Fruit fly (Drosophila melanogaster) whole organism, wandering third instar larva: ENCODE measurements around the gene Shmt.

Source experiments
- Abd-B ChIP-seq: fragments of >200 bp; optimal IDR thresholded peaks from 2 replicates; lab custom pipeline; 2017; ENCODE audit warnings: missing biosample characterization, missing genetic modification characterization
- CG32264 ChIP-seq: fragments of 200-800 bp; sonication (Bioruptor generic); optimal IDR thresholded peaks from 2 replicates; lab custom pipeline; 2016; ENCODE audit warnings: missing biosample characterization, missing genetic modification characterization
- CrebA ChIP-seq: fragments of 200-800 bp; sonication (Bioruptor generic); optimal IDR thresholded peaks from 2 replicates; lab custom pipeline; 2016; ENCODE audit warnings: missing biosample characterization, mild to moderate bottlenecking, missing genetic modification characterization, borderline replicate concordance
- Dfd ChIP-seq: fragments of >200 bp; optimal IDR thresholded peaks from 2 replicates; lab custom pipeline; 2017; ENCODE audit warnings: missing biosample characterization, missing genetic modification characterization
- Dif ChIP-seq: fragments of 200-275, 200-300 bp; sonication (Bioruptor generic); optimal IDR thresholded peaks from 2 replicates; lab custom pipeline; 2018; ENCODE audit warnings: missing biosample characterization, missing genetic modification characterization; ENCODE audit not compliant: partially characterized antibody
- GATAd ChIP-seq: sonication (Bioruptor generic); optimal IDR thresholded peaks from 2 replicates; lab custom pipeline; 2016; ENCODE audit warnings: missing biosample characterization, missing genetic modification characterization
- HLH106 ChIP-seq: fragments of 200-800 bp; optimal IDR thresholded peaks from 3 replicates; lab custom pipeline; 2019; ENCODE audit warnings: missing biosample characterization, mild to moderate bottlenecking, missing genetic modification characterization, moderate library complexity
- Hnf4 ChIP-seq: fragments of 200-800 bp; sonication (Bioruptor generic); optimal IDR thresholded peaks from 2 replicates; lab custom pipeline; 2016; ENCODE audit warnings: missing biosample characterization, mild to moderate bottlenecking, missing genetic modification characterization
- Hr78 ChIP-seq: fragments of >200 bp; optimal IDR thresholded peaks from 2 replicates; lab custom pipeline; 2017; ENCODE audit warnings: missing biosample characterization, missing genetic modification characterization
- Hr83 ChIP-seq: fragments of 200-300 bp; sonication (Bioruptor generic); optimal IDR thresholded peaks from 2 replicates; lab custom pipeline; 2016; ENCODE audit warnings: missing biosample characterization, mild to moderate bottlenecking, missing genetic modification characterization, moderate library complexity; ENCODE audit not compliant: poor library complexity, severe bottlenecking
- Mio ChIP-seq: sonication (Bioruptor generic); optimal IDR thresholded peaks from 2 replicates; lab custom pipeline; 2016; ENCODE audit warnings: missing biosample characterization, missing genetic modification characterization
- Myc ChIP-seq: fragments of >200 bp; optimal IDR thresholded peaks from 2 replicates; lab custom pipeline; 2017
- N ChIP-seq: fragments of >200 bp; optimal IDR thresholded peaks from 2 replicates; lab custom pipeline; 2018; ENCODE audit warnings: missing biosample characterization, missing external identifiers, missing genetic modification characterization
- OdsH ChIP-seq: fragments of 200-800 bp; sonication (Bioruptor generic); optimal IDR thresholded peaks from 2 replicates; lab custom pipeline; 2016; ENCODE audit warnings: missing biosample characterization, mild to moderate bottlenecking, missing genetic modification characterization
- Rel ChIP-seq, 2 experiments: fragments of 200-800 bp; sonication (Bioruptor generic) in 1 of 2; optimal IDR thresholded peaks; 2 replicates in 1 of 2; 3 replicates in 1 of 2; lab custom pipeline; 2016 to 2019; ENCODE audit warnings: mild to moderate bottlenecking in 2 of 2, missing biosample characterization in 2 of 2, missing genetic modification characterization in 2 of 2, moderate library complexity in 1 of 2
- Sp1 ChIP-seq: fragments of 200-800 bp; sonication (Bioruptor generic); optimal IDR thresholded peaks from 3 replicates; lab custom pipeline; 2019; ENCODE audit warnings: missing biosample characterization, mild to moderate bottlenecking, missing genetic modification characterization, moderate library complexity
- Vsx2 ChIP-seq: fragments of 200-300, 225-300 bp; sonication (Bioruptor generic); optimal IDR thresholded peaks from 2 replicates; lab custom pipeline; 2018; ENCODE audit warnings: missing biosample characterization, missing genetic modification characterization; ENCODE audit not compliant: partially characterized antibody
- br ChIP-seq: fragments of 200-800 bp; sonication (Bioruptor generic); optimal IDR thresholded peaks from 2 replicates; lab custom pipeline; 2016; ENCODE audit warnings: missing biosample characterization, missing genetic modification characterization
- brk ChIP-seq: fragments of 200-800 bp; sonication (Bioruptor generic); optimal IDR thresholded peaks from 2 replicates; lab custom pipeline; 2016; ENCODE audit warnings: missing biosample characterization, mild to moderate bottlenecking, missing genetic modification characterization
- dmrt93B ChIP-seq: fragments of 200-800 bp; sonication (Bioruptor generic); optimal IDR thresholded peaks from 2 replicates; lab custom pipeline; 2018; ENCODE audit warnings: missing biosample characterization, mild to moderate bottlenecking, missing genetic modification characterization
- dsf ChIP-seq: sonication (Bioruptor generic); optimal IDR thresholded peaks from 2 replicates; lab custom pipeline; 2016; ENCODE audit warnings: missing biosample characterization, missing genetic modification characterization, borderline replicate concordance
- ey ChIP-seq: fragments of 200-800 bp; sonication (Bioruptor generic); optimal IDR thresholded peaks from 2 replicates; lab custom pipeline; 2016; ENCODE audit warnings: missing biosample characterization, missing genetic modification characterization
- foxo ChIP-seq, 2 experiments: fragments of 200-800 bp; sonication (Bioruptor generic); optimal IDR thresholded peaks; 2 replicates in 1 of 2; 3 replicates in 1 of 2; lab custom pipeline; 2016 to 2017; ENCODE audit warnings: missing biosample characterization in 2 of 2, missing genetic modification characterization in 2 of 2
- fru ChIP-seq: fragments of 200-800 bp; sonication (Bioruptor generic); optimal IDR thresholded peaks from 3 replicates; lab custom pipeline; 2016; ENCODE audit warnings: missing biosample characterization, mild to moderate bottlenecking, missing genetic modification characterization
- h ChIP-seq: fragments of 200-800 bp; sonication (Bioruptor generic); optimal IDR thresholded peaks from 3 replicates; lab custom pipeline; 2016; ENCODE audit warnings: missing biosample characterization, mild to moderate bottlenecking, missing genetic modification characterization
- jim ChIP-seq: fragments of 175-275, 200-325 bp; sonication (Bioruptor generic); optimal IDR thresholded peaks from 2 replicates; lab custom pipeline; 2016; ENCODE audit warnings: missing biosample characterization, mild to moderate bottlenecking, missing genetic modification characterization
- lola ChIP-seq: fragments of >200 bp; optimal IDR thresholded peaks from 2 replicates; lab custom pipeline; 2017; ENCODE audit warnings: missing biosample characterization, missing genetic modification characterization
- pan ChIP-seq: fragments of >200 bp; optimal IDR thresholded peaks from 2 replicates; lab custom pipeline; 2017
- psq ChIP-seq: fragments of 200-800 bp; sonication (Bioruptor generic); optimal IDR thresholded peaks from 3 replicates; lab custom pipeline; 2017; ENCODE audit warnings: missing biosample characterization, mild to moderate bottlenecking, missing genetic modification characterization, moderate library complexity
- rgr ChIP-seq: fragments of 200-800 bp; sonication (Bioruptor generic); optimal IDR thresholded peaks from 3 replicates; lab custom pipeline; 2016; ENCODE audit warnings: missing biosample characterization, mild to moderate bottlenecking, missing genetic modification characterization
- sage ChIP-seq: fragments of 200-800 bp; sonication (Bioruptor generic); optimal IDR thresholded peaks from 2 replicates; lab custom pipeline; 2016; ENCODE audit warnings: missing biosample characterization, mild to moderate bottlenecking, missing genetic modification characterization
- tai ChIP-seq: sonication (Bioruptor generic); optimal IDR thresholded peaks from 2 replicates; lab custom pipeline; 2016; ENCODE audit warnings: missing biosample characterization, missing genetic modification characterization
- usp ChIP-seq: fragments of >200 bp; optimal IDR thresholded peaks from 2 replicates; lab custom pipeline; 2017; ENCODE audit warnings: missing biosample characterization, missing genetic modification characterization
- woc ChIP-seq: sonication (Bioruptor generic); optimal IDR thresholded peaks from 2 replicates; lab custom pipeline; 2016; ENCODE audit warnings: missing biosample characterization, mild to moderate bottlenecking, missing genetic modification characterization

Gene Shmt

DNA sequence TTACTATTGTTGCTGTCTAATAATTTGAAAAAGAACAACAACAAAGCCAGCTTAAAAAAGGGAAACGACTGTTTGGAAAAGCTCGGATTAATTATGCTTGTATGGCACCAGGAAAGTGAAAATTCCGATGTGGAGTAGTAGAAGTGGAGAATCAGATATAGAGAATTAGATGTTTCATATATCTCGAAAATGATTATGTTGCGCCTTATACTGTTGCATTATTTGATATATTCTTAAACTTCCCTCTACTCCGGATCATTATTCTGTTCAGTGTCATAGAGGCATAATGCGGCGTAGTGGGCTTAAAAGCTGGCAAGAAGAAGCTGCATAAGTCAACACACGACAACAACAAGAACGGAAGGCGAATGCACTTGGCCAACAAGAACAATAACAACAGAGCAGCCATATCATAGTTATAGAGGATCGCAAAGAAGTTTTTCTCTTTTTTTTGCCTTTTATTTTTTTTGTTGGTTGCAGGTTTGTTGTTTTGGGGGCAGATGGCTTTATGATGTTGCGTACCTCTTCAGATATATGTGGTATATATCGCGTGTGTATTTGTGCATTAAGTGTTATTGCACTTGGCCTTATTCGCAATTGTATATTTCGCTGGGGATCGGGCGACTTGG, 9.3 kb upstream of the Shmt start:
- TF ChIP-seq dmrt93B (GFP tag; lab: Kevin White, UChicago) (peak; percentile 29), fru (GFP tag; lab: Kevin White, UChicago) (peak; percentile 4), foxo (GFP tag; optimal IDR thresholded peaks at IDR 0.05; lab: Kevin White, UChicago) (peak in 1 of 2 experiments; percentile 27), h (GFP tag; lab: Kevin White, UChicago) (peak; percentile 14), CrebA (GFP tag; lab: Kevin White, UChicago) (no peak), CG32264 (GFP tag; lab: Kevin White, UChicago) (no peak), Sp1 (GFP tag; lab: Kevin White, UChicago) (peak; percentile 18), woc (GFP tag; lab: Kevin White, UChicago) (no peak), N (GFP tag; lab: Kevin White, UChicago) (no peak), rgr (GFP tag; lab: Kevin White, UChicago) (peak; percentile 5), dsf (GFP tag; lab: Kevin White, UChicago) (no peak), tai (peak; percentile 4), ey (GFP tag; lab: Kevin White, UChicago) (peak; percentile 36), HLH106 (peak; percentile 39)
- TF ChIP-seq, all 38 proteins: peak for 9

dm6 chrX:5924378-5924777, 7.8 kb upstream of the Shmt start:
- TF ChIP-seq brk (GFP tag; lab: Kevin White, UChicago) (no peak), Vsx2 (GFP tag; lab: Kevin White, UChicago) (no peak), fru (GFP tag; lab: Kevin White, UChicago) (no peak)

- no peak for TF ChIP-seq tai
- TF ChIP-seq CG32264 (GFP tag; lab: Kevin White, UChicago): peak; percentile 49
- no peak for TF ChIP-seq Mio (GFP tag; lab: Kevin White, UChicago)
- peak; percentile 63 for TF ChIP-seq OdsH (GFP tag; lab: Kevin White, UChicago)
- TF ChIP-seq Hnf4 (GFP tag; lab: Kevin White, UChicago): peak; percentile 64
- peak; percentile 78 for TF ChIP-seq ey (GFP tag; lab: Kevin White, UChicago)
- TF ChIP-seq br (GFP tag; lab: Kevin White, UChicago): peak; percentile 78
- TF ChIP-seq jim (GFP tag; lab: Kevin White, UChicago): no peak
- TF ChIP-seq HLH106: peak; percentile 69
- TF ChIP-seq Rel (GFP tag; optimal IDR thresholded peaks at IDR 0.05; lab: Kevin White, UChicago): no peak
- peak; percentile 7 for TF ChIP-seq Rel (tag; optimal IDR thresholded peaks at IDR 0.05; lab: Kevin White, UChicago)
- TF ChIP-seq psq (GFP tag; lab: Kevin White, UChicago): peak; percentile 65
- no peak for TF ChIP-seq brk (GFP tag; lab: Kevin White, UChicago)
- peak in 1 of 2 experiments; percentile 81 for TF ChIP-seq foxo (GFP tag; optimal IDR thresholded peaks at IDR 0.05; lab: Kevin White, UChicago)
- peak; percentile 85 for TF ChIP-seq h (GFP tag; lab: Kevin White, UChicago)
- TF ChIP-seq woc (GFP tag; lab: Kevin White, UChicago): peak; percentile 54
- TF ChIP-seq Dif (GFP tag; lab: Kevin White, UChicago): no peak
- peak; percentile 42 for TF ChIP-seq dmrt93B (GFP tag; lab: Kevin White, UChicago)
- no peak for TF ChIP-seq N (GFP tag; lab: Kevin White, UChicago)
- TF ChIP-seq Sp1 (GFP tag; lab: Kevin White, UChicago): peak; percentile 55
- TF ChIP-seq rgr (GFP tag; lab: Kevin White, UChicago): peak; percentile 78
- TF ChIP-seq fru (GFP tag; lab: Kevin White, UChicago): peak; percentile 80
- TF ChIP-seq dsf (GFP tag; lab: Kevin White, UChicago): no peak
- no peak for TF ChIP-seq sage
- TF ChIP-seq, all 38 proteins: peak for 15
Measured at dm6 chrX:5923124-5923523, 6.5 kb upstream of the Shmt start.

- TF ChIP-seq lola (no peak), pan (lab: Kevin White, UChicago) (no peak)
Measured at dm6 chrX:5922057-5922456, 5.5 kb upstream of the Shmt start.

- TF ChIP-seq dsf (GFP tag; lab: Kevin White, UChicago): no peak
- TF ChIP-seq jim (GFP tag; lab: Kevin White, UChicago): no peak
- TF ChIP-seq OdsH (GFP tag; lab: Kevin White, UChicago): no peak
- TF ChIP-seq CG32264 (GFP tag; lab: Kevin White, UChicago): no peak
- TF ChIP-seq tai: no peak
- TF ChIP-seq Hr78 (GFP tag; lab: Kevin White, UChicago): no peak
- TF ChIP-seq Hr83: no peak
- TF ChIP-seq brk (GFP tag; lab: Kevin White, UChicago): no peak
- TF ChIP-seq pan (lab: Kevin White, UChicago): no peak
- no peak for TF ChIP-seq br (GFP tag; lab: Kevin White, UChicago)
- no peak for TF ChIP-seq Abd-B (GFP tag; lab: Kevin White, UChicago)
- TF ChIP-seq Dfd: no peak
- TF ChIP-seq dmrt93B (GFP tag; lab: Kevin White, UChicago): no peak
- no peak for TF ChIP-seq Myc (lab: Kevin White, UChicago)
- TF ChIP-seq woc (GFP tag; lab: Kevin White, UChicago): no peak
- no peak for TF ChIP-seq Rel (GFP tag; optimal IDR thresholded peaks at IDR 0.05; lab: Kevin White, UChicago)
- no peak for TF ChIP-seq Rel (tag; optimal IDR thresholded peaks at IDR 0.05; lab: Kevin White, UChicago)
- TF ChIP-seq GATAd (GFP tag; lab: Kevin White, UChicago): no peak
- no peak for TF ChIP-seq Vsx2 (GFP tag; lab: Kevin White, UChicago)
- no peak for TF ChIP-seq usp (GFP tag; lab: Kevin White, UChicago)
- TF ChIP-seq fru (GFP tag; lab: Kevin White, UChicago): no peak
Measured at dm6 chrX:5920932-5921331, 4.3 kb upstream of the Shmt start.
